Worm (Caenorhabditis elegans): ENCODE data around the gene F47F2.3.
A peak's percentile ranks its signal among the peaks of the same experiment; 100 is the strongest.

F47F2.3 gene

DNA sequence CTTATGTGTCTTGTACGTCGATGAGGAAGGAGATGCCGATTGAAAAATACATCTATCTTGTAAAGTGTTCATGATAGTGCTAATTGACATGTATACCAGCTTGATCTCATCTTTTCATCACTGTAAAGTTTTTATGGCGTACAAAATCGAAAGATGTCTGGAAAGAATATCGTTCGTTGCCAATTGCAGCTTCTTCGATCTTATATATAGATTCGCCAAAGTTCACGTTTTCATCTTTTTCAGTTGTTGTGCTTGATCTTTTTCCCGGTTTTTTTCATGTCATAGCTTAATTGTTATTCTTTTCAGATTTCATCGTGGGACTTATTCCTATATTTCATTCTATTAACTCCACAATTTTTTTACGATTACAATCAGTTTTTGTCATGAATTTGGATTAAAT lies 35.9 kb upstream of the F47F2.3 start, which contains the start of gene adt-3:
Gene adt-3 (plus strand): TSS at position 301 of the 400 bp plus-strand sequence.
- TF ChIP-seq F44E2.7 (GFP tag; IDR thresholded peaks at IDR 0.05) (no peak), D1046.2 (GFP tag; IDR thresholded peaks at IDR 0.05) (no peak), rbr-2 (tag; optimal IDR thresholded peaks at IDR 0.05) (no peak), mxl-2 (GFP tag; conservative IDR thresholded peaks at IDR 0.05) (no peak), fos-1 (tag; optimal IDR thresholded peaks at IDR 0.05) (no peak), mdt-29 (GFP tag; IDR thresholded peaks at IDR 0.05) (no peak), pqm-1 (tag; optimal IDR thresholded peaks at IDR 0.05) (no peak), F49E8.2 (tag; optimal IDR thresholded peaks at IDR 0.05; ENCODE audit: borderline replicate concordance) (no peak), tra-1 (GFP tag; IDR thresholded peaks at IDR 0.05) (no peak), mxl-3 (GFP tag; optimal IDR thresholded peaks at IDR 0.05) (no peak), hmg-1.1 (GFP tag; IDR thresholded peaks at IDR 0.05) (no peak), unc-39 (tag; optimal IDR thresholded peaks at IDR 0.05) (no peak), ama-1 (optimal IDR thresholded peaks at IDR 0.05) (no peak), jun-1 (tag; optimal IDR thresholded peaks at IDR 0.05) (no peak), Y105C5A.15 (GFP tag; IDR thresholded peaks at IDR 0.05) (no peak), vab-7 (GFP tag; IDR thresholded peaks at IDR 0.05) (no peak), skn-1 (tag; optimal IDR thresholded peaks at IDR 0.05) (no peak), dmd-8 (GFP tag; IDR thresholded peaks at IDR 0.05) (no peak), zip-2 (tag; optimal IDR thresholded peaks at IDR 0.05) (no peak), zip-11 (GFP tag; IDR thresholded peaks at IDR 0.05) (no peak)

DNA sequence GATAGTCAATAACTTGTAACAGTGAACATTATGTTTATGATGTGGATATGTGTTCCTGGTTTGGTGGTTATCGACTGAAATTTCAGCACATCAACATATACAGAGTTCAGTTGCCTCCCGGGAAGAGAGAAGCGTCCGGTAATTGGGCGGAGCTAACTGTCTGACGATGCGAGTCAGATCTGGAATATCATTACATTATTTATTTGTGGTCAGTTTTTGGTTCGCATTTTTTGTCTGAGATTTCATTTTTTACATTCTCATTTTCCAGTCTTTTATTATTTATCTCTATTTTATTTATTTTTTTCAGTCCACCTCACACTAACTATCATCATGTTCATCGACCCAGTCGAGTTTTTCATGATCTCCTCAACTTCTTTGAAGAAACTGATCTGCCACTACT lies 30.3 kb upstream of the F47F2.3 start, which contains the start of gene T22B2.1:
Gene T22B2.1 (plus strand): TSS at position 301 of the 400 bp plus-strand sequence.
- TF ChIP-seq ceh-82 (tag; optimal IDR thresholded peaks at IDR 0.05): no peak
- TF ChIP-seq aha-1 (tag): peak; percentile 74

ce11 chrX:3920747-3921146 lies 25.3 kb upstream of the F47F2.3 start:
- TF ChIP-seq unc-62 (GFP tag; optimal IDR thresholded peaks at IDR 0.05 in 1 of 2) (peak in 1 of 2 experiments; percentile 90), unc-62 (tag; optimal IDR thresholded peaks at IDR 0.05) (no peak), aha-1 (tag) (peak; percentile 88), nhr-11 (tag; optimal IDR thresholded peaks at IDR 0.05) (no peak), set-16 (GFP tag; IDR thresholded peaks at IDR 0.05) (no peak), spr-1 (tag; optimal IDR thresholded peaks at IDR 0.05) (no peak)

- TF ChIP-seq rbr-2 (tag; optimal IDR thresholded peaks at IDR 0.05) (no peak), nhr-102 (tag; optimal IDR thresholded peaks at IDR 0.05) (no peak), ceh-62 (tag; optimal IDR thresholded peaks at IDR 0.05) (no peak), F44E2.7 (GFP tag; IDR thresholded peaks at IDR 0.05) (no peak), lin-15B (tag; optimal IDR thresholded peaks at IDR 0.05) (no peak), nhr-25 (tag; optimal IDR thresholded peaks at IDR 0.05; ENCODE audit: borderline replicate concordance, insufficient read depth) (no peak), nhr-6 (tag; optimal IDR thresholded peaks at IDR 0.05) (no peak)
Observed at ce11 chrX:3920101-3920500, 24.6 kb upstream of the F47F2.3 start, which contains the start of gene T22B2.2. TSS of gene T22B2.2 (plus strand) at chrX:3920401.

DNA sequence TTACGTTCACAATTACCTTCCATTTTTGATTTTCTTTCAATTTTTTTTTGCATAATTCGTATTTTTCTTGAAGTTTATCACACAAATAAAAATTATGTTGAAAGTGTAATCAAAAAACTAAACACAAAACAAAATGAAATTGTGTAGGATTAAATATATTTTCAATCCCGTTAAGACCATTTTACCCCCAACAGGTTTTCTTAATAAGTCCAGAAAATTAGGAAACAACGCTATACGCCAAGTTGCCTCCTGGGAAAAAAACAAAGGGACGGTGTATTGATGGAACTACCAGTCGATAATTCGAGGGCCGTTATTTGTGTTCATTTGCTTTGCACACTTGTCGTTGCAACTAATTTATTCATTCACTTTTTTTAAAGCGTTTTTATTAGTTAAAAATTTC lies 24.2 kb upstream of the F47F2.3 start:
- TF ChIP-seq aha-1 (tag): peak; percentile 94
- TF ChIP-seq nhr-42 (GFP tag; IDR thresholded peaks at IDR 0.05): no peak
- TF ChIP-seq cey-2 (tag; optimal IDR thresholded peaks at IDR 0.05; ENCODE audit: borderline replicate concordance, insufficient read depth): no peak
- no peak for TF ChIP-seq lin-13 (GFP tag; optimal IDR thresholded peaks at IDR 0.05)
- TF ChIP-seq hlh-30 (tag; optimal IDR thresholded peaks at IDR 0.05; ENCODE audit: insufficient read depth): no peak

Data from whole organism, L4 larva.